Fruit fly (Drosophila melanogaster) whole organism, embryonic: Measurements from ENCODE around the gene CG34427.

ENCODE experiments used
- ATbp ChIP-seq: fragments of 200-800 bp; sonication (Bioruptor generic); optimal IDR thresholded peaks from 2 replicates; lab custom pipeline; 2017; ENCODE audit warnings: missing biosample characterization, mild to moderate bottlenecking, missing genetic modification characterization, missing genetic modification reagents
- Ada2b ChIP-seq: fragments of 200-800 bp; sonication (Bioruptor generic); IDR thresholded peaks from 2 replicates; pipeline ENCODE4 v1.3.6; 2022; ENCODE audit warnings: missing biosample characterization, missing genetic modification characterization
- B-H1 ChIP-seq: fragments of 200-800 bp; sonication (Bioruptor generic); IDR thresholded peaks from 3 replicates; pipeline ENCODE4 v1.3.6; 2022; ENCODE audit warnings: missing biosample characterization, missing genetic modification characterization
- CG10543 ChIP-seq: fragments of 200-800 bp; sonication (Bioruptor generic); optimal IDR thresholded peaks from 3 replicates; lab custom pipeline; 2017; ENCODE audit warnings: missing biosample characterization, mild to moderate bottlenecking, missing genetic modification characterization, moderate library complexity
- CG11695 ChIP-seq: fragments of 200-800 bp; sonication (Bioruptor generic); IDR thresholded peaks from 3 replicates; pipeline ENCODE4 v1.3.6; 2022; ENCODE audit warnings: missing biosample characterization, missing genetic modification characterization
- CG11723 ChIP-seq: fragments of 200-800 bp; sonication (Bioruptor generic); optimal IDR thresholded peaks from 2 replicates; lab custom pipeline; 2017; ENCODE audit warnings: missing biosample characterization, mild to moderate bottlenecking, missing genetic modification characterization
- CG13296 ChIP-seq: fragments of 200-800 bp; sonication (Bioruptor generic); optimal IDR thresholded peaks from 3 replicates; lab custom pipeline; 2018; ENCODE audit warnings: missing biosample characterization, mild to moderate bottlenecking, missing genetic modification characterization
- CG13624 ChIP-seq: fragments of 200-800 bp; sonication (Bioruptor generic); optimal IDR thresholded peaks from 2 replicates; lab custom pipeline; 2016; ENCODE audit warnings: missing biosample characterization, missing genetic modification characterization
- CG13775 ChIP-seq: fragments of 200-800 bp; sonication (Bioruptor generic); optimal IDR thresholded peaks from 3 replicates; lab custom pipeline; 2017; ENCODE audit warnings: missing biosample characterization, mild to moderate bottlenecking, missing genetic modification characterization
- CG15514 ChIP-seq: fragments of 200-800 bp; sonication (Bioruptor generic); optimal IDR thresholded peaks from 3 replicates; lab custom pipeline; 2017; ENCODE audit warnings: missing biosample characterization, missing genetic modification characterization, mild to moderate bottlenecking, moderate library complexity, missing genetic modification reagents
- CG16863 ChIP-seq: fragments of 200-800 bp; sonication (Bioruptor generic); optimal IDR thresholded peaks from 3 replicates; lab custom pipeline; 2016; ENCODE audit warnings: missing biosample characterization, missing genetic modification characterization
- CG17385 ChIP-seq: fragments of 200-800 bp; sonication (Bioruptor generic); optimal IDR thresholded peaks from 3 replicates; lab custom pipeline; 2018; ENCODE audit warnings: missing biosample characterization, mild to moderate bottlenecking, missing genetic modification characterization
- CG17802 ChIP-seq: fragments of 200-800 bp; sonication (Bioruptor generic); optimal IDR thresholded peaks from 2 replicates; lab custom pipeline; 2018; ENCODE audit warnings: missing biosample characterization, mild to moderate bottlenecking, missing genetic modification characterization, moderate library complexity
- CG2712 ChIP-seq: fragments of 200-800 bp; optimal IDR thresholded peaks from 3 replicates; lab custom pipeline; 2019; ENCODE audit warnings: missing biosample characterization, mild to moderate bottlenecking, missing genetic modification characterization, moderate library complexity
- CG2889 ChIP-seq: fragments of 200-800 bp; sonication (Bioruptor generic); IDR thresholded peaks from 3 replicates; pipeline ENCODE4 v1.3.6; 2022; ENCODE audit warnings: missing biosample characterization, missing genetic modification characterization
- CG31224 ChIP-seq: fragments of 200-800 bp; sonication (Bioruptor generic); IDR thresholded peaks from 2 replicates; pipeline ENCODE4 v1.3.6; 2022; ENCODE audit warnings: missing biosample characterization, missing genetic modification characterization
- CG4424 ChIP-seq: fragments of 200-800 bp; sonication (Bioruptor generic); optimal IDR thresholded peaks from 3 replicates; lab custom pipeline; 2016; ENCODE audit warnings: missing biosample characterization, missing genetic modification characterization
- CG7556 ChIP-seq: fragments of 200-800 bp; sonication (Bioruptor generic); optimal IDR thresholded peaks from 2 replicates; lab custom pipeline; 2017; ENCODE audit warnings: missing biosample characterization, mild to moderate bottlenecking, missing genetic modification characterization
- CG7839 ChIP-seq: fragments of 200-800 bp; sonication (Bioruptor generic); optimal IDR thresholded peaks from 3 replicates; lab custom pipeline; 2018; ENCODE audit warnings: missing biosample characterization, mild to moderate bottlenecking, missing genetic modification characterization, moderate library complexity
- CG8924 ChIP-seq: fragments of 200-800 bp; optimal IDR thresholded peaks from 3 replicates; lab custom pipeline; 2019; ENCODE audit warnings: missing biosample characterization, mild to moderate bottlenecking, missing genetic modification characterization, moderate library complexity
- CG9609 ChIP-seq: fragments of 200-800 bp; sonication (Bioruptor generic); optimal IDR thresholded peaks from 3 replicates; lab custom pipeline; 2016; ENCODE audit warnings: missing biosample characterization, missing genetic modification characterization
- CG9727 ChIP-seq: fragments of 200-800 bp; sonication (Bioruptor generic); optimal IDR thresholded peaks from 3 replicates; lab custom pipeline; 2017; ENCODE audit warnings: missing biosample characterization, mild to moderate bottlenecking, missing genetic modification characterization
- Dad ChIP-seq: fragments of 200-800 bp; sonication (Bioruptor generic); optimal IDR thresholded peaks from 3 replicates; lab custom pipeline; 2016; ENCODE audit warnings: missing biosample characterization, missing genetic modification characterization
- Eip74EF ChIP-seq, 2 experiments: fragments of 200-800 bp in 1 of 2; fragments of >200 bp in 1 of 2; sonication (Bioruptor generic) in 1 of 2; optimal IDR thresholded peaks; 2 replicates each; lab custom pipeline; 2017 to 2019; ENCODE audit warnings: missing biosample characterization in 2 of 2, missing genetic modification characterization in 2 of 2, mild to moderate bottlenecking in 1 of 2, moderate library complexity in 1 of 2
- Ets65A ChIP-seq: fragments of 200-800 bp; sonication (Bioruptor generic); peaks from one replicate; lab custom pipeline; 2016; ENCODE audit warnings: missing biosample characterization, missing genetic modification characterization
- Hsf ChIP-seq: fragments of 200-800 bp; sonication (Bioruptor generic); optimal IDR thresholded peaks from 3 replicates; lab custom pipeline; 2016; ENCODE audit warnings: missing biosample characterization, missing genetic modification characterization
- Max ChIP-seq: fragments of 200-800 bp; sonication (Bioruptor generic); optimal IDR thresholded peaks from 2 replicates; lab custom pipeline; 2016; ENCODE audit warnings: missing biosample characterization, mild to moderate bottlenecking, missing genetic modification characterization
- Med ChIP-seq: fragments of 200-800 bp; sonication (Bioruptor generic); peaks from one replicate; lab custom pipeline; 2016; ENCODE audit warnings: missing biosample characterization, missing genetic modification characterization, mild to moderate bottlenecking, inconsistent platforms, moderate library complexity
- Mes4 ChIP-seq: fragments of 200-800 bp; sonication (Bioruptor generic); optimal IDR thresholded peaks from 2 replicates; lab custom pipeline; 2016; ENCODE audit warnings: missing biosample characterization, missing genetic modification characterization
- Scr ChIP-seq: fragments of 200-800 bp; sonication (Bioruptor generic); IDR thresholded peaks from 2 replicates; pipeline ENCODE4 v1.3.6; 2022; ENCODE audit warnings: missing biosample characterization, missing genetic modification characterization; ENCODE audit not compliant: partially characterized antibody
- Side ChIP-seq: fragments of 200-800 bp; sonication (Bioruptor generic); optimal IDR thresholded peaks from 2 replicates; lab custom pipeline; 2016; ENCODE audit warnings: missing biosample characterization, missing genetic modification characterization
- Vsx1 ChIP-seq: fragments of 200-800 bp; sonication (Bioruptor generic); optimal IDR thresholded peaks from 2 replicates; lab custom pipeline; 2017; ENCODE audit warnings: missing biosample characterization, mild to moderate bottlenecking, missing genetic modification characterization, missing genetic modification reagents
- bab2 ChIP-seq: fragments of 200-800 bp; sonication (Bioruptor generic); optimal IDR thresholded peaks from 2 replicates; lab custom pipeline; 2016; ENCODE audit warnings: missing biosample characterization, missing genetic modification characterization
- bbx ChIP-seq: fragments of 200-800 bp; sonication (Bioruptor generic); IDR thresholded peaks from 2 replicates; pipeline ENCODE4 v1.3.6; 2022; ENCODE audit warnings: missing biosample characterization, missing genetic modification characterization; ENCODE audit not compliant: partially characterized antibody
- bcd ChIP-seq: fragments of 200-800 bp; sonication (Bioruptor generic); optimal IDR thresholded peaks from 2 replicates; lab custom pipeline; 2017; ENCODE audit warnings: missing biosample characterization, mild to moderate bottlenecking, missing genetic modification characterization
- chif ChIP-seq, 2 experiments: fragments of 200-800 bp; sonication (Bioruptor generic); optimal IDR thresholded peaks; 3 replicates each; lab custom pipeline; 2016; ENCODE audit warnings: missing biosample characterization in 2 of 2, missing genetic modification characterization in 2 of 2
- dpn ChIP-seq, 2 experiments: fragments of 200-800 bp; sonication (Bioruptor generic); optimal IDR thresholded peaks; 3 replicates each; lab custom pipeline; 2016; ENCODE audit warnings: missing biosample characterization in 2 of 2, missing genetic modification characterization in 2 of 2
- dysf ChIP-seq: fragments of 200-800 bp; sonication (Bioruptor generic); IDR thresholded peaks from 3 replicates; pipeline ENCODE4 v1.3.6; 2022; ENCODE audit warnings: missing biosample characterization, missing genetic modification characterization
- eve ChIP-seq, 2 experiments: fragments of >200 bp; optimal IDR thresholded peaks; 2 replicates each; lab custom pipeline; 2017; ENCODE audit warnings: missing biosample characterization in 2 of 2, missing genetic modification characterization in 2 of 2
- ind ChIP-seq: fragments of 200-800 bp; sonication (Bioruptor generic); optimal IDR thresholded peaks from 3 replicates; lab custom pipeline; 2016; ENCODE audit warnings: missing biosample characterization, missing genetic modification characterization
- knrl ChIP-seq: fragments of 200-800 bp; sonication (Bioruptor generic); IDR thresholded peaks from 3 replicates; pipeline ENCODE4 v1.3.6; 2022; ENCODE audit warnings: missing biosample characterization, missing genetic modification characterization; ENCODE audit not compliant: partially characterized antibody
- lilli ChIP-seq: fragments of 200-800 bp; sonication (Bioruptor generic); optimal IDR thresholded peaks from 3 replicates; lab custom pipeline; 2016; ENCODE audit warnings: missing biosample characterization, missing genetic modification characterization
- lov ChIP-seq, 2 experiments: fragments of 200-800 bp in 1 of 2; fragments of >200 bp in 1 of 2; sonication (Bioruptor generic) in 1 of 2; IDR thresholded peaks in 1 of 2; optimal IDR thresholded peaks in 1 of 2; 2 replicates in 1 of 2; 3 replicates in 1 of 2; pipeline versions ENCODE4 v1.3.6 to Lab custom; 2017 to 2022; ENCODE audit warnings: missing biosample characterization in 1 of 2, missing genetic modification characterization in 1 of 2
- mam ChIP-seq: fragments of 200-800 bp; sonication (Bioruptor generic); optimal IDR thresholded peaks from 3 replicates; lab custom pipeline; 2016; ENCODE audit warnings: missing biosample characterization, missing genetic modification characterization
- pum ChIP-seq: fragments of 200-800 bp; sonication (Bioruptor generic); optimal IDR thresholded peaks from 2 replicates; lab custom pipeline; 2016; ENCODE audit warnings: missing biosample characterization, missing genetic modification characterization
- ranshi ChIP-seq: fragments of 200-800 bp; sonication (Bioruptor generic); IDR thresholded peaks from 2 replicates; pipeline ENCODE4 v1.3.6; 2022; ENCODE audit warnings: missing biosample characterization, missing genetic modification characterization
- scrt ChIP-seq: fragments of 200-800 bp; sonication (Bioruptor generic); optimal IDR thresholded peaks from 2 replicates; lab custom pipeline; 2018; ENCODE audit warnings: missing biosample characterization, mild to moderate bottlenecking, missing genetic modification characterization, moderate library complexity
- sima ChIP-seq: fragments of 200-800 bp; sonication (Bioruptor generic); optimal IDR thresholded peaks from 2 replicates; lab custom pipeline; 2016; ENCODE audit warnings: missing biosample characterization, missing genetic modification characterization
- tx ChIP-seq: fragments of 200-800 bp; sonication (Bioruptor generic); optimal IDR thresholded peaks from 2 replicates; lab custom pipeline; 2016; ENCODE audit warnings: missing biosample characterization, missing genetic modification characterization
- z ChIP-seq: fragments of 200-800 bp; sonication (Bioruptor generic); IDR thresholded peaks from 3 replicates; pipeline ENCODE4 v1.3.6; 2022; ENCODE audit warnings: missing biosample characterization, missing genetic modification characterization

The CG34427 gene

dm6 chr3L:8767876-8768275 lies 36.7 kb upstream of the CG34427 start (continued):
- TF ChIP-seq pum (GFP tag; lab: Kevin White, UChicago) (no peak), mam (GFP tag; lab: Kevin White, UChicago) (peak; percentile 47), bbx (GFP tag; lab: Robert Waterston, UW) (no peak), Ada2b (peak; percentile 14; the same call in 1 of the 2 replicates), CG17385 (GFP tag; lab: Kevin White, UChicago) (peak; percentile 23), CG2889 (GFP tag; lab: Robert Waterston, UW) (peak; percentile 46; the same call in 2 of the 3 replicates), CG9727 (GFP tag; lab: Kevin White, UChicago) (peak; percentile 57), sima (GFP tag; lab: Kevin White, UChicago) (no peak), CG16863 (no peak), CG7556 (GFP tag; lab: Kevin White, UChicago) (peak; percentile 64), lov (optimal IDR thresholded peaks at IDR 0.05; lab: Kevin White, UChicago) (no peak), lov (GFP tag; IDR thresholded peaks at IDR 0.05; lab: Robert Waterston, UW) (no peak), CG15514 (peak; percentile 27), Ets65A (GFP tag; lab: Kevin White, UChicago) (peak; percentile 76), CG7839 (tag; lab: Kevin White, UChicago) (peak; percentile 72), scrt (peak; percentile 28), lilli (GFP tag; lab: Kevin White, UChicago) (peak; percentile 68), bcd (GFP tag; lab: Kevin White, UChicago) (peak; percentile 54), CG4424 (GFP tag; lab: Kevin White, UChicago) (peak; percentile 5), chif (GFP tag; optimal IDR thresholded peaks at IDR 0.05; lab: Kevin White, UChicago) (peak in 1 of 2 experiments; percentile 11), CG11695 (peak; percentile 55; the same call in 1 of the 3 replicates), tx (GFP tag; lab: Kevin White, UChicago) (peak; percentile 10), CG11723 (GFP tag; lab: Kevin White, UChicago) (peak; percentile 26), CG2712 (tag; lab: Kevin White, UChicago) (peak; percentile 19), Mes4 (GFP tag; lab: Kevin White, UChicago) (no peak), Scr (no peak), knrl (no peak), CG31224 (GFP tag; lab: Robert Waterston, UW) (no peak), Eip74EF (GFP tag; optimal IDR thresholded peaks at IDR 0.05; lab: Kevin White, UChicago) (no peak), CG13296 (peak; percentile 36), B-H1 (GFP tag; lab: Robert Waterston, UW) (no peak), ranshi (GFP tag; lab: Robert Waterston, UW) (peak; percentile 11; the same call in 1 of the 2 replicates), bab2 (GFP tag; lab: Kevin White, UChicago) (no peak), Side (GFP tag; lab: Kevin White, UChicago) (peak; percentile 32), CG8924 (peak; percentile 25), CG13624 (GFP tag; lab: Kevin White, UChicago) (peak; percentile 21), Med (GFP tag; lab: Kevin White, UChicago) (peak; percentile 85), ATbp (GFP tag; lab: Kevin White, UChicago) (no peak), ind (peak; percentile 37), Max (GFP tag; lab: Kevin White, UChicago) (peak; percentile 32), CG9609 (GFP tag; lab: Kevin White, UChicago) (peak; percentile 16), dpn (GFP tag; optimal IDR thresholded peaks at IDR 0.05; lab: Kevin White, UChicago) (peak in 1 of 2 experiments; percentile 23), z (GFP tag; lab: Robert Waterston, UW) (no peak), CG10543 (GFP tag; lab: Kevin White, UChicago) (no peak), CG17802 (no peak), Vsx1 (peak; percentile 39), CG13775 (peak; percentile 50), Hsf (GFP tag; lab: Kevin White, UChicago) (peak; percentile 24), eve (GFP tag; optimal IDR thresholded peaks at IDR 0.05; lab: Kevin White, UChicago) (peak in 1 of 2 experiments; percentile 50), dysf (GFP tag; lab: Robert Waterston, UW) (peak; percentile 65; the same call in 2 of the 3 replicates), Dad (peak; percentile 11)
